Worm (Caenorhabditis elegans) whole organism, early embryonic: ENCODE results near the gene srsx-29.

Experiments used
- B0310.2 ChIP-seq: sonication (generic microtip); optimal IDR thresholded peaks from 2 replicates; lab custom pipeline; 2016; ENCODE audit warnings: mild to moderate bottlenecking, missing genetic modification characterization, missing compliant biosample characterization
- F13C5.2 ChIP-seq: sonication (generic microtip); optimal IDR thresholded peaks from 2 replicates; lab custom pipeline; 2017; ENCODE audit warnings: mild to moderate bottlenecking, missing genetic modification characterization, inconsistent platforms, missing compliant biosample characterization
- aly-1 ChIP-seq: sonication (generic microtip); optimal IDR thresholded peaks from 2 replicates; lab custom pipeline; 2016; ENCODE audit warnings: missing genetic modification characterization, missing compliant biosample characterization
- ama-1 ChIP-seq: fragments of 150-350 bp; optimal IDR thresholded peaks from 2 replicates; lab custom pipeline; 2014
- ceh-13 ChIP-seq: fragments of 200-800 bp; sonication (Bioruptor generic); optimal IDR thresholded peaks from 2 replicates; lab custom pipeline; 2018; ENCODE audit warnings: mild to moderate bottlenecking, missing genetic modification characterization, missing compliant biosample characterization
- ceh-36 ChIP-seq: sonication (generic microtip); optimal IDR thresholded peaks from 2 replicates; lab custom pipeline; 2016; ENCODE audit warnings: missing genetic modification characterization, inconsistent platforms, missing compliant biosample characterization
- ets-7 ChIP-seq: sonication (generic microtip); optimal IDR thresholded peaks from 2 replicates; lab custom pipeline; 2016; ENCODE audit warnings: missing genotype, missing genetic modification characterization, missing compliant biosample characterization
- flt-1 ChIP-seq: fragments of 200-800 bp; sonication (Bioruptor generic); IDR thresholded peaks from 2 replicates; pipeline ENCODE4 v1.3.6; 2022; ENCODE audit warnings: missing genetic modification characterization, missing compliant biosample characterization
- hmbx-1 ChIP-seq: sonication (generic microtip); optimal IDR thresholded peaks from 2 replicates; lab custom pipeline; 2016; ENCODE audit warnings: mild to moderate bottlenecking, missing genetic modification characterization, missing compliant biosample characterization
- hmg-4 ChIP-seq: fragments of 200-800 bp; sonication (Bioruptor generic); optimal IDR thresholded peaks from 2 replicates; lab custom pipeline; 2018; ENCODE audit warnings: mild to moderate bottlenecking, missing genetic modification characterization, missing compliant biosample characterization
- hnd-1 ChIP-seq: sonication (generic microtip); optimal IDR thresholded peaks from 2 replicates; lab custom pipeline; 2016; ENCODE audit warnings: missing genetic modification characterization, missing compliant biosample characterization
- pes-1 ChIP-seq: fragments of 200-800 bp; sonication (Bioruptor generic); IDR thresholded peaks from 2 replicates; pipeline ENCODE4 v1.3.6; 2022; ENCODE audit warnings: missing genetic modification reagents, missing genetic modification characterization, missing compliant biosample characterization
- scrt-1 ChIP-seq: fragments of 200-800 bp; sonication (Bioruptor generic); IDR thresholded peaks from 2 replicates; pipeline ENCODE4 v1.3.6; 2022; ENCODE audit warnings: missing genetic modification characterization, missing compliant biosample characterization
- sea-1 ChIP-seq: fragments of 200-800 bp; sonication (Bioruptor generic); conservative IDR thresholded peaks from 2 replicates; pipeline ENCODE4 v1.3.6; 2022; ENCODE audit warnings: missing genetic modification characterization, missing compliant biosample characterization
- tbx-11 ChIP-seq: fragments of 200-800 bp; sonication (Bioruptor generic); IDR thresholded peaks from 2 replicates; pipeline ENCODE4 v1.3.6; 2022; ENCODE audit warnings: missing genetic modification characterization, missing compliant biosample characterization
- tbx-37 ChIP-seq: fragments of 200-800 bp; sonication (Bioruptor generic); conservative IDR thresholded peaks from 2 replicates; pipeline ENCODE4 v1.3.6; 2022; ENCODE audit warnings: missing genetic modification reagents, missing genetic modification characterization, missing compliant biosample characterization
- tra-4 ChIP-seq: sonication (generic microtip); optimal IDR thresholded peaks from 2 replicates; lab custom pipeline; 2017; ENCODE audit warnings: missing genetic modification characterization, missing compliant biosample characterization

The srsx-29 gene

ce11 chrV:10120898-10121297 is 33.9 kb upstream of the srsx-29 start, which contains the start of gene srxa-18:
Gene srxa-18, minus strand, starts transcription at chrV:10120997.
- no peak for TF ChIP-seq scrt-1 (GFP tag; lab: Robert Waterston, UW)
- TF ChIP-seq aly-1, result no peak
- TF ChIP-seq ceh-13, result no peak
- no peak for TF ChIP-seq hmg-4 (GFP tag; lab: Kevin White, UChicago)
- TF ChIP-seq ets-7 (tag; lab: Kevin White, UChicago), result no peak
- TF ChIP-seq ceh-36, result no peak
- TF ChIP-seq pes-1 (GFP tag; lab: Robert Waterston, UW), result no peak
- no peak for TF ChIP-seq B0310.2 (tag; lab: Kevin White, UChicago)
- no peak for TF ChIP-seq flt-1 (GFP tag; lab: Robert Waterston, UW)
- TF ChIP-seq tbx-11, result no peak
- TF ChIP-seq tra-4 (tag; lab: Kevin White, UChicago), result no peak
- TF ChIP-seq hnd-1 (tag; lab: Kevin White, UChicago), result no peak
- no peak for TF ChIP-seq sea-1 (GFP tag; lab: Robert Waterston, UW)
- TF ChIP-seq hmbx-1 (tag; lab: Kevin White, UChicago), result no peak
- TF ChIP-seq tbx-37, result no peak
- TF ChIP-seq ama-1 (lab: Kevin White, UChicago), result no peak

- TF ChIP-seq hnd-1 (tag; lab: Kevin White, UChicago) (no peak), B0310.2 (tag; lab: Kevin White, UChicago) (no peak), tra-4 (tag; lab: Kevin White, UChicago) (no peak), hmg-4 (GFP tag; lab: Kevin White, UChicago) (no peak), ceh-13 (no peak), ceh-36 (no peak), F13C5.2 (tag; lab: Kevin White, UChicago) (no peak), tbx-11 (no peak), tbx-37 (no peak), pes-1 (GFP tag; lab: Robert Waterston, UW) (no peak), ama-1 (lab: Kevin White, UChicago) (no peak), ets-7 (tag; lab: Kevin White, UChicago) (no peak)
Observed at ce11 chrV:10122670-10123069, 32.1 kb upstream of the srsx-29 start, which contains the start of gene srxa-19. Gene srxa-19, minus strand, starts transcription at chrV:10122770.

DNA sequence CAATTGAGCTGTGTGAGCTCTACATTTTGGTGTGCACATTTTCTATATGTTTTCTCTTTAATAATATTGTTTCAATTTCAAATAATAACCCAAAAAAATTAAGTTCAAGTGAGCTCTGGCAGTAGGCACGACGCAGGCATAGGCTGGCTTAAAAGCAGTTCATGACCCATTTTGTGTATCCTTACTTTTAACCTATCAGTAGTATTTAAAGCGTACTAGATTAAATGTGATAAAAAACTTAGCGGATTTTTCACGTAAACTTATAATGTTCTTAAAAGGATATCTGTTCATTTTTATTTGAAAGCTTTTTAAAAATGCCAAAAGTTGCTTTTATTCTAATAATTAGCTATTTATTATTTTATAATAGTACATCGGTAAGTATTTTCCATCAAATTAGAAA is 31.5 kb upstream of the srsx-29 start, which contains the start of gene C08B6.6:
C08B6.6 (plus strand) TSS at position 301 of the 400 bp plus-strand sequence.
- TF ChIP-seq ets-7 (tag; lab: Kevin White, UChicago) (no peak), hnd-1 (tag; lab: Kevin White, UChicago) (no peak), tbx-11 (no peak), scrt-1 (GFP tag; lab: Robert Waterston, UW) (no peak), aly-1 (no peak), sea-1 (GFP tag; lab: Robert Waterston, UW) (no peak), flt-1 (GFP tag; lab: Robert Waterston, UW) (no peak), tbx-37 (no peak)

- TF ChIP-seq flt-1 (GFP tag; lab: Robert Waterston, UW) (no peak), B0310.2 (tag; lab: Kevin White, UChicago) (no peak), hmbx-1 (tag; lab: Kevin White, UChicago) (no peak), sea-1 (GFP tag; lab: Robert Waterston, UW) (no peak), pes-1 (GFP tag; lab: Robert Waterston, UW) (no peak), F13C5.2 (tag; lab: Kevin White, UChicago) (no peak), hnd-1 (tag; lab: Kevin White, UChicago) (no peak)
Observed at ce11 chrV:10124799-10125548, 29.8 kb upstream of the srsx-29 start, which contains the start of gene C08B6.10. Gene C08B6.10, plus strand, starts transcription at chrV:10125498.

ce11 chrV:10130195-10130594 is 24.6 kb upstream of the srsx-29 start, which contains the start of gene aos-1:
Gene aos-1, minus strand, starts transcription at chrV:10130295.
- TF ChIP-seq aly-1, result no peak
- no peak for TF ChIP-seq ceh-13
- no peak for TF ChIP-seq hmg-4 (GFP tag; lab: Kevin White, UChicago)
- TF ChIP-seq ceh-36, result no peak
- no peak for TF ChIP-seq hmbx-1 (tag; lab: Kevin White, UChicago)
- TF ChIP-seq hnd-1 (tag; lab: Kevin White, UChicago), result no peak
- no peak for TF ChIP-seq pes-1 (GFP tag; lab: Robert Waterston, UW)
- TF ChIP-seq scrt-1 (GFP tag; lab: Robert Waterston, UW), result no peak
- TF ChIP-seq sea-1 (GFP tag; lab: Robert Waterston, UW), result no peak
- TF ChIP-seq B0310.2 (tag; lab: Kevin White, UChicago), result no peak
- TF ChIP-seq F13C5.2 (tag; lab: Kevin White, UChicago), result no peak
- TF ChIP-seq ama-1 (lab: Kevin White, UChicago), result no peak
- TF ChIP-seq tbx-11, result no peak
- TF ChIP-seq tra-4 (tag; lab: Kevin White, UChicago), result no peak
- no peak for TF ChIP-seq tbx-37
- TF ChIP-seq ets-7 (tag; lab: Kevin White, UChicago), result no peak
- TF ChIP-seq flt-1 (GFP tag; lab: Robert Waterston, UW), result no peak

ce11 chrV:10133277-10133676 is 21.5 kb upstream of the srsx-29 start:
- TF ChIP-seq scrt-1 (GFP tag; lab: Robert Waterston, UW) (no peak), ets-7 (tag; lab: Kevin White, UChicago) (no peak), aly-1 (no peak), ama-1 (lab: Kevin White, UChicago) (no peak), hmbx-1 (tag; lab: Kevin White, UChicago) (no peak), ceh-36 (no peak), F13C5.2 (tag; lab: Kevin White, UChicago) (no peak), hmg-4 (GFP tag; lab: Kevin White, UChicago) (no peak), flt-1 (GFP tag; lab: Robert Waterston, UW) (no peak), pes-1 (GFP tag; lab: Robert Waterston, UW) (no peak), tbx-37 (no peak), sea-1 (GFP tag; lab: Robert Waterston, UW) (no peak)
